Comparison of ENCODE assay signal across 4 fruit fly cellular contexts in genomic region chr2L:5242194-5242914, dm6.
TF ChIP-seq lines count a peak whose summit lies in the region.

No protein-coding gene starts in this region.

TF ChIP-seq in whole organism, adult, 20 proteins besides CTCF, POLR2A, EP300 and RAD21 (continued from another document):
- TF ChIP-seq CG12768 (GFP tag; optimal IDR thresholded peaks at IDR 0.05; lab: Kevin White, UChicago), result peak; percentile 30
- TF ChIP-seq Clk (GFP tag; optimal IDR thresholded peaks at IDR 0.05; lab: Kevin White, UChicago), result peak; percentile 16

TF ChIP-seq in whole organism, embryonic, 481 proteins besides CTCF, POLR2A, EP300 and RAD21 (continued from another document and continues in another):
- TF ChIP-seq wor (GFP tag; IDR thresholded peaks at IDR 0.05; lab: Robert Waterston, UW) (no peak), mld (GFP tag; IDR thresholded peaks at IDR 0.05; lab: Robert Waterston, UW; ENCODE audit: partially characterized antibody) (no peak), CG34376 (GFP tag; optimal IDR thresholded peaks at IDR 0.05; lab: Kevin White, UChicago) (peak; percentile 47), CG32772 (GFP tag; IDR thresholded peaks at IDR 0.05; lab: Robert Waterston, UW) (0 out of 2 replicates have a peak, but pooled peaks have one; percentile 13), CG9727 (GFP tag; optimal IDR thresholded peaks at IDR 0.05; lab: Kevin White, UChicago) (peak; percentile 17), Taf1 (GFP tag; IDR thresholded peaks at IDR 0.05; lab: Robert Waterston, UW) (no peak), CG11504 (tag; optimal IDR thresholded peaks at IDR 0.05; lab: Kevin White, UChicago) (peak; percentile 41), CG15011 (GFP tag; optimal IDR thresholded peaks at IDR 0.05; lab: Kevin White, UChicago) (no peak), unpg (GFP tag; optimal IDR thresholded peaks at IDR 0.05; lab: Kevin White, UChicago) (peak; percentile 38), CG6272 (GFP tag; IDR thresholded peaks at IDR 0.05; lab: Robert Waterston, UW) (no peak), CG17612 (GFP tag; IDR thresholded peaks at IDR 0.05; lab: Robert Waterston, UW) (no peak), danr (GFP tag; IDR thresholded peaks at IDR 0.05; lab: Robert Waterston, UW) (no peak), CG2678 (tag; optimal IDR thresholded peaks at IDR 0.05; lab: Kevin White, UChicago) (peak; percentile 53), CG12942 (GFP tag; optimal IDR thresholded peaks at IDR 0.05; lab: Kevin White, UChicago) (no peak), NK7.1 (GFP tag; optimal IDR thresholded peaks at IDR 0.05; lab: Kevin White, UChicago) (no peak), CG8478 (optimal IDR thresholded peaks at IDR 0.05; lab: Kevin White, UChicago) (no peak), CG34224 (GFP tag; IDR thresholded peaks at IDR 0.05; lab: Robert Waterston, UW; ENCODE audit: partially characterized antibody) (no peak), PHDP (tag; optimal IDR thresholded peaks at IDR 0.05; lab: Kevin White, UChicago) (peak; percentile 45), Hr51 (GFP tag; optimal IDR thresholded peaks at IDR 0.05; lab: Kevin White, UChicago) (peak in 1 of 2 experiments; percentile 46), slbo (GFP tag; IDR thresholded peaks at IDR 0.05; lab: Robert Waterston, UW) (no peak), CG13775 (GFP tag; optimal IDR thresholded peaks at IDR 0.05; lab: Kevin White, UChicago) (peak; percentile 14), Jarid2 (GFP tag; optimal IDR thresholded peaks at IDR 0.05; lab: Kevin White, UChicago) (no peak), NC2β (GFP tag; optimal IDR thresholded peaks at IDR 0.05; lab: Kevin White, UChicago) (no peak), hkb (optimal IDR thresholded peaks at IDR 0.05; lab: Kevin White, UChicago) (no peak), hkb (GFP tag; IDR thresholded peaks at IDR 0.05; lab: Robert Waterston, UW) (no peak), crp (GFP tag; optimal IDR thresholded peaks at IDR 0.05; lab: Kevin White, UChicago) (no peak), gem (tag; optimal IDR thresholded peaks at IDR 0.05; lab: Kevin White, UChicago) (peak; percentile 55), pzg (GFP tag; optimal IDR thresholded peaks at IDR 0.05; lab: Kevin White, UChicago) (no peak), CG15601 (tag; optimal IDR thresholded peaks at IDR 0.05; lab: Kevin White, UChicago) (no peak), eve (GFP tag; optimal IDR thresholded peaks at IDR 0.05; lab: Kevin White, UChicago) (peak in 1 of 2 experiments; percentile 50), CG8281 (tag; optimal IDR thresholded peaks at IDR 0.05; lab: Kevin White, UChicago) (no peak), tap (tag; optimal IDR thresholded peaks at IDR 0.05; lab: Kevin White, UChicago) (no peak), ind (GFP tag; optimal IDR thresholded peaks at IDR 0.05; lab: Kevin White, UChicago) (no peak), Bteb2 (GFP tag; optimal IDR thresholded peaks at IDR 0.05; lab: Kevin White, UChicago) (no peak), Fer3 (tag; optimal IDR thresholded peaks at IDR 0.05; lab: Kevin White, UChicago) (no peak), jumu (GFP tag; optimal IDR thresholded peaks at IDR 0.05; lab: Kevin White, UChicago) (no peak), run (tag; optimal IDR thresholded peaks at IDR 0.05; lab: Kevin White, UChicago) (no peak), jigr1 (GFP tag; IDR thresholded peaks at IDR 0.05; lab: Robert Waterston, UW) (no peak), Ada2b (GFP tag; IDR thresholded peaks at IDR 0.05; lab: Robert Waterston, UW) (no peak), CG2120 (GFP tag; optimal IDR thresholded peaks at IDR 0.05; lab: Kevin White, UChicago) (peak; percentile 47), CG31441 (GFP tag; IDR thresholded peaks at IDR 0.05; lab: Robert Waterston, UW) (peak; percentile 45; the same call in 1 of the 2 replicates), CG2199 (GFP tag; IDR thresholded peaks at IDR 0.05; lab: Robert Waterston, UW) (no peak), Sry-δ (GFP tag; optimal IDR thresholded peaks at IDR 0.05; lab: Kevin White, UChicago) (no peak), org-1 (GFP tag; optimal IDR thresholded peaks at IDR 0.05; lab: Kevin White, UChicago) (no peak)

TF ChIP-seq in whole organism, prepupa, 60 proteins besides CTCF, POLR2A, EP300 and RAD21 (continued from another document):
- no peak for TF ChIP-seq CG6792 (GFP tag; optimal IDR thresholded peaks at IDR 0.05; lab: Kevin White, UChicago)
- no peak for TF ChIP-seq CG6163 (GFP tag; IDR thresholded peaks at IDR 0.05; lab: Robert Waterston, UW)
- no peak for TF ChIP-seq CG16779 (tag; optimal IDR thresholded peaks at IDR 0.05; lab: Kevin White, UChicago)
- TF ChIP-seq Hr39 (GFP tag; optimal IDR thresholded peaks at IDR 0.05; lab: Kevin White, UChicago), result no peak
- TF ChIP-seq net (GFP tag; optimal IDR thresholded peaks at IDR 0.05; lab: Kevin White, UChicago), result no peak
- TF ChIP-seq CG6854 (GFP tag; optimal IDR thresholded peaks at IDR 0.05; lab: Kevin White, UChicago), result no peak
- TF ChIP-seq CG15336 (GFP tag; IDR thresholded peaks at IDR 0.05; lab: Robert Waterston, UW), result peak; percentile 51
- no peak for TF ChIP-seq acj6 (GFP tag; optimal IDR thresholded peaks at IDR 0.05; lab: Kevin White, UChicago)
- no peak for TF ChIP-seq ss (GFP tag; optimal IDR thresholded peaks at IDR 0.05; lab: Kevin White, UChicago)
- no peak for TF ChIP-seq esn (GFP tag; optimal IDR thresholded peaks at IDR 0.05; lab: Kevin White, UChicago)
- TF ChIP-seq CG11762 (GFP tag; optimal IDR thresholded peaks at IDR 0.05; lab: Kevin White, UChicago; ENCODE audit: insufficient read depth), result no peak
- TF ChIP-seq Met (GFP tag; optimal IDR thresholded peaks at IDR 0.05; lab: Kevin White, UChicago), result peak; percentile 21
- peak; percentile 34; the same call in 1 of the 3 replicates for TF ChIP-seq CG8119 (GFP tag; IDR thresholded peaks at IDR 0.05; lab: Robert Waterston, UW)
- TF ChIP-seq Hr38 (GFP tag; optimal IDR thresholded peaks at IDR 0.05; lab: Kevin White, UChicago), result no peak
- TF ChIP-seq CG9139 (GFP tag; optimal IDR thresholded peaks at IDR 0.05; lab: Kevin White, UChicago), result no peak
- TF ChIP-seq Sox14 (GFP tag; optimal IDR thresholded peaks at IDR 0.05; lab: Kevin White, UChicago), result peak; percentile 9
- no peak for TF ChIP-seq Ets21C (GFP tag; optimal IDR thresholded peaks at IDR 0.05; lab: Kevin White, UChicago)
- TF ChIP-seq dsx (GFP tag; optimal IDR thresholded peaks at IDR 0.05; lab: Kevin White, UChicago; ENCODE audit: poor library complexity, severe bottlenecking), result no peak
- no peak for TF ChIP-seq fd59A (GFP tag; optimal IDR thresholded peaks at IDR 0.05; lab: Kevin White, UChicago)
- TF ChIP-seq CG11294 (GFP tag; IDR thresholded peaks at IDR 0.05; lab: Robert Waterston, UW), result no peak
- TF ChIP-seq CG8319 (GFP tag; optimal IDR thresholded peaks at IDR 0.05; lab: Kevin White, UChicago), result no peak
- peak; percentile 5 for TF ChIP-seq OdsH (GFP tag; optimal IDR thresholded peaks at IDR 0.05; lab: Kevin White, UChicago)
- no peak for TF ChIP-seq CG6808 (GFP tag; optimal IDR thresholded peaks at IDR 0.05; lab: Kevin White, UChicago)
- TF ChIP-seq CG3919 (GFP tag; optimal IDR thresholded peaks at IDR 0.05; lab: Kevin White, UChicago), result no peak
- TF ChIP-seq fkh (GFP tag; optimal IDR thresholded peaks at IDR 0.05; lab: Kevin White, UChicago), result no peak
- TF ChIP-seq Sox102F (GFP tag; optimal IDR thresholded peaks at IDR 0.05; lab: Kevin White, UChicago), result no peak
- TF ChIP-seq pdm3 (GFP tag; optimal IDR thresholded peaks at IDR 0.05; lab: Kevin White, UChicago), result peak; percentile 12
- TF ChIP-seq svp (GFP tag; lab: Kevin White, UChicago), result peak; percentile 50
- peak; percentile 91 for TF ChIP-seq vri (GFP tag; optimal IDR thresholded peaks at IDR 0.05; lab: Kevin White, UChicago)
- TF ChIP-seq cyc (GFP tag; optimal IDR thresholded peaks at IDR 0.05; lab: Kevin White, UChicago), result no peak
- no peak for TF ChIP-seq Smox (GFP tag; optimal IDR thresholded peaks at IDR 0.05; lab: Kevin White, UChicago)
- peak; percentile 54 for TF ChIP-seq CG6276 (GFP tag; optimal IDR thresholded peaks at IDR 0.05; lab: Kevin White, UChicago)
- TF ChIP-seq CG7368 (GFP tag; optimal IDR thresholded peaks at IDR 0.05; lab: Kevin White, UChicago), result no peak
- TF ChIP-seq Gug (GFP tag; IDR thresholded peaks at IDR 0.05; lab: Robert Waterston, UW), result no peak
- no peak for TF ChIP-seq CG34406 (GFP tag; optimal IDR thresholded peaks at IDR 0.05; lab: Kevin White, UChicago)
- TF ChIP-seq achi (GFP tag; optimal IDR thresholded peaks at IDR 0.05; lab: Kevin White, UChicago), result no peak
- TF ChIP-seq CG8632 (GFP tag; optimal IDR thresholded peaks at IDR 0.05; lab: Kevin White, UChicago), result no peak
- TF ChIP-seq CG10631 (GFP tag; optimal IDR thresholded peaks at IDR 0.05; lab: Kevin White, UChicago), result no peak
- TF ChIP-seq Sox15 (GFP tag; optimal IDR thresholded peaks at IDR 0.05; lab: Kevin White, UChicago), result no peak

TF ChIP-seq in whole organism, wandering third instar larva, 38 proteins besides CTCF, POLR2A, EP300 and RAD21 (continued from another document):
- TF ChIP-seq Hr78 (GFP tag; optimal IDR thresholded peaks at IDR 0.05; lab: Kevin White, UChicago) (no peak), brk (GFP tag; optimal IDR thresholded peaks at IDR 0.05; lab: Kevin White, UChicago) (peak; percentile 45), CG32264 (GFP tag; optimal IDR thresholded peaks at IDR 0.05; lab: Kevin White, UChicago) (no peak)
